Fruit fly (Drosophila melanogaster): ENCODE results near the gene Mondo.

The Mondo gene

DNA sequence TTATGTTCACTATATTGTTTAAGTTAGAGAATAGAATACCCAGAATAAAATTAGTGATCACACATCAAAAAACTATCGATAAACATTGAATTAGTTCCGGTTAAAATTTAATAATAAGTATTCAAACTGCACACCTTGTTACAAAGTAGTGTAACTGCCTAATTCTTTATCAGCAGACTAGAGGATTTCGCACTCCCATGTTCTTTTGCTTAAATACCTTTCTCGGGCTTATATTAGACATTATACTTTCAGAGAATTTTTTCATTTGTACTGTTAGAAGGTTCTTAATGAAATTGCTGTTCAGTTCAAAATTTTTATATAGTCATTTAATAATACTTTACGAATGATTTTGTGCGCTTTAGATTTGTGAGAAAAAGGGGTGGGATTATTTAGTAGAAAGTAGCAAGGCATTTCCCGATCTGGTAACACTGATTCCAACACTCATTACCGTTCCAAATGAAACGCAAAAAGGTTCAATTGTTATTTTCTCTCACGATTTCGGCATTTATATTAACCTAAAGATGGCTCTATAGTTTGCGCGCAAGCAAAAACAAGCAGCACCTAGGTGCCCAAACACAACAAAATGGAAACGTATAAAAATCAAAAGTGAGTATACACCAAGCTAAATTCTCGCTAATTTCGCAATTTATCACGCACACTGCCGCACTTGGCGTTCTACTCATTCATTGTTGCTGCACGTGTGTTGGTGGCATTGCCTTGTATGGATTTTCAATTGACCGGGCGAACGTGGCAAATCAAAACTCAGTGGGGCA lies 763 bp upstream of the Mondo start, which contains the start of gene crc:
Gene crc, plus strand, starts transcription at position 440 of the 773 bp plus-strand sequence.
- TF ChIP-seq Sin3A (optimal IDR thresholded peaks at IDR 0.05): no peak
- TF ChIP-seq Myc (optimal IDR thresholded peaks at IDR 0.05): no peak
- TF ChIP-seq insv (optimal IDR thresholded peaks at IDR 0.05): no peak
- TF ChIP-seq ttk (optimal IDR thresholded peaks at IDR 0.05): no peak
- no peak for TF ChIP-seq h (optimal IDR thresholded peaks at IDR 0.05)
- no peak for TF ChIP-seq psq (optimal IDR thresholded peaks at IDR 0.05)

DNA sequence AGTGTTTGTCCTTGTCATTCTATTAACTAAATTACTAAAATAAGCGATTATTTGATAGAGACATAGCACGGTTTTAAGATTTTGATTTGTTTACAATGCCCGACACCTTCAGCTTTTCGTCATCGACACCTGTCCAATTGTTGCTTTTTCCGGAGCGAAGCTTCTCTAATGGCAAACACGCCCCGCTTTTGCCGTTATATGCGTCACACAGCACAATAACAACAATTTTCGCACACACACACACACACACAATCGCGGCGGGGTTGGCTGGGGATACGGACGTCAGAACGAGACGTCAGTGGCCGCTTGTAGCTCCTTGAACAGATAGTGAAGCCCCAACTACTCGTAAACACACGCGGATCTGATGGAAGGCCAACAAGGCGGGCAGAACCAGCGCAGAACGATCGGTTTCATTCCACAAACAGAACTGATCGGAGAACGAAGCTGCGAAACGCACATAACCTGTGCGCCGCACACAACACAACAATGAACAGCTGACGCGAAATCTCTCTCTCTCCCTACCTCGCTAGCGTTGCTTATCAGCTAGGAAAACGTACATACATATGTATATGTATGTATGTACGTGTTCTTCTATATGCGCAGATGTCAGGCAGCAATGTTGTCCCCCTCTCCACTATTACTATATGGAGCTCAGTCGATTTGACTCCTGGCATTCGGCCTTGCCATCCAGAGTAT lies 644 bp downstream of the Mondo start:
- TF ChIP-seq Myc (optimal IDR thresholded peaks at IDR 0.05) (no peak), h (optimal IDR thresholded peaks at IDR 0.05) (peak; percentile 42), insv (optimal IDR thresholded peaks at IDR 0.05) (peak; percentile 47)

DNA sequence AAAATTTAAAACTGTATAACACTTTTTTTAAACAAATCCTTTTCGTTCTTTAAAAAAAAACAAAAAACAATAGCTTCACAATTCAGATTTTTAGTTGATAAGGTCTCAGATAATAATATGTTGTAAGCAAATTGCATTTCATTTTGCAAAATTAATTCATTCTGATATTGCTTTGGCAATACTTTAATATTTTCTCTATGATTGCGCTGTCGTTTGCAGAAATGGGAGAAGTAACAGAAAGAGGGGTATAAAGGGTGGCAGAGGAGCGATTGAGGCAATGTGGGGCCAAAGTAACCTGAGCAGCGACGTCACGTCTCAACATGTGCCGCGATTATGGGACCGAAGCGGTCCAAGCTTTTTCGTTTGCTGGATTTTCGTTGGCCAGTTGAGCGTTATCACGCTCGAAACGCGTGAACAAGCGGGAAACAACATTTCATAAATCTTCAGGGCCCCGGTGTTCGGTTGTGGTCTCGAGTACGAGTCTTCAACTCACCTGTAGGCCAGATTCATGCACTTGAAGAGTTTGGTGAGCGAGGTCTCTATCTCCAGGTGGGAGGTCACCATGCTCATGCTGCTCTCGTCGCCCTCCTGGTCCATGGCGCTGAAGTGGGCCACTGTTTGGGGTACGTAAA lies 1.9 kb downstream of the Mondo start:
- TF ChIP-seq ttk (optimal IDR thresholded peaks at IDR 0.05) (no peak), insv (optimal IDR thresholded peaks at IDR 0.05) (no peak), Myc (optimal IDR thresholded peaks at IDR 0.05) (no peak), Sin3A (optimal IDR thresholded peaks at IDR 0.05) (no peak), h (optimal IDR thresholded peaks at IDR 0.05) (no peak), psq (optimal IDR thresholded peaks at IDR 0.05) (no peak)

DNA sequence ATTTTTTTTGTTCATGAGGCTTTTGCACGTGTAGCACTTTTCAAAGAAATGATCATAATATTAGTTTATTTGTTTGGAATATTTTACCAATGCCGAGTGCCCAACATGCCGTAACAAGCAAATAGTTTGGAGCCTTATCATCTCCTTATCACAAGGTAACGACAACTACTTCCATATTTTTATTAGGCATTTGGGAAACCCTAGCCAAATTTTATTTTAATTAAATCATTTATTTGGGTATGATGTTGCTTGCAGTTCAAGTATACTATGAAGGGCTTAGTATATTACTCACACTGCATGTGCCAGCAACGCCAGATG lies 5.4 kb downstream of the Mondo start:
- TF ChIP-seq insv (optimal IDR thresholded peaks at IDR 0.05) (no peak), ttk (optimal IDR thresholded peaks at IDR 0.05) (no peak), Myc (optimal IDR thresholded peaks at IDR 0.05) (no peak), h (optimal IDR thresholded peaks at IDR 0.05) (no peak), psq (optimal IDR thresholded peaks at IDR 0.05) (no peak), Sin3A (optimal IDR thresholded peaks at IDR 0.05) (no peak)

DNA sequence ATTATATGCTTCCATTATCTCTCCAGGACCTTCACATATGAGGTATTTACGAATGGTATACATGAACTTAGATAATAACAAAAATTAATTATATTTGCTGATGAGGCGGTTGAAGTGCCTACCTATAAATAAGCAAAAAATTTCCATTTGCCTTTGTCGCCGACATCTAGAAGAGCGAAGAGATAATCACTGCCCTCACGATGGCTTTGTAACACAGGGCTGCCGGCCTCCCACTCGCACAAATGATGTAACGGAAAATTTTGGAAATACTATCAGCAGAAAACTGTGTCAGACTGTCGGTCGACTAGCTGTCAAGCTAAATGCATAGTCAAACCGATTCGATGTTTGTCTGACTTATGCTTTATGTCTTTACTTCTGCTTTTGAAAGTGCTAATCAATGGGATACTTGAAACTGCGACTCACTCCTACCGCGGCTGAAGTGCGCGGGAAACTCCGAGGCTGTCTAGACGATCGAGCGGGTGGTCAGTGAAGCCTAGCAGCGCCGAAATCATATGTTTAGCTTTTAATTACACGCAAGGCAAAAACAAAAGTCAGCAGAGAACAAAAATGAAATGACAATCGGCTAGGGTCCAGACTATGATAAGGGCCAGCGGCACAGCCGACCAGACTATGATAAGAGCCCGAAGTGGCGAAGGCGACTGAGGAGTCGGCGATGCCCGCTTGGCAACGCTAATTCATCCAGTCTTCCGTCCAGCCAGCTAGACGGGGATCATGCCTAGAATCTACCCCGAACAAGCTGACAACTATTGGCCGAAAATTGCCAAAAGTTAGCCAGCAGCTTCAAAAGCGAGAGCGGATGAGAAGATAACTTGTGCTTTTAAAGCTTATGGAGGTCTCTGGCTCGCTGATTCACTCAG lies 6.0 kb downstream of the Mondo start:
- TF ChIP-seq h (optimal IDR thresholded peaks at IDR 0.05) (no peak), Sin3A (optimal IDR thresholded peaks at IDR 0.05) (no peak), Myc (optimal IDR thresholded peaks at IDR 0.05) (no peak), psq (optimal IDR thresholded peaks at IDR 0.05) (no peak), ttk (optimal IDR thresholded peaks at IDR 0.05) (no peak), insv (optimal IDR thresholded peaks at IDR 0.05) (no peak)

DNA sequence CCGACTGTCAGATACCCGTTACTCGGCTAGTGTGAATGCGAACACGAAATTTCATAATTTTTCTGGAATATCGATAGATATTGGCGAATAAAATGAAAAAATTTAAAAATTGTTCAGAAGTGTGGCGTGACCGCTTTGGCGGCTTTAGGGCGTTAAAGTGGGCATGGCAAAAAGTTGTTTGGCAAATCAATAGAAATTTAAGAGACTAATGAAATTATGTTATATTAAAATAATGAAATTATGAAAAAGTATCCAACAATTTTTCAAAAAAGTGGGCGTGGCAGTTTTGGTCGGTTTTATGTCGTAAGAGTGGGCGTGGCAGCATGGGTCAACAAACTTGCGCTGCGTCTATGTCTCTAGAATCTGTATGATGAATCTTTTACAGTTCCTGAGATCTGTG lies 7.8 kb downstream of the Mondo start:
- TF ChIP-seq Sin3A (optimal IDR thresholded peaks at IDR 0.05): no peak
- TF ChIP-seq insv (optimal IDR thresholded peaks at IDR 0.05): no peak
- TF ChIP-seq Myc (optimal IDR thresholded peaks at IDR 0.05): no peak

DNA sequence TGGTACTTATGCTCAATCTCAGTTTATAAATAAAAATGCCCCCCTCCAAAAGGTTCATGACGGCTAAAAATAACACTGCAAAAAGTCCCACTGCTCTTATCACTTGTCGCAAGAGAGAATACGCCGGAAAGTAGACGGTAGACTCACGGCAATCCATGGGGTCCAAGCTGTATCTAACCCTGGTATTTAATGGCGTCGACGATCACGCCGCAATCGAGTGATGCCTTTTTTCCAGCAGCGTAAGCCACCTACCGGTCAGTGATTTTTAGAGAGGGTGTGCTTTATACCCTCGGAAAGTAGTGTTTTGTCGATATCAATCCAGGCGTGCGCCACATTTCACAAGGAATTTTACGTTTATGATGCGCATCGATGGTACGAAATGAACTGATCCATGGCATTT lies 10.3 kb downstream of the Mondo start:
- TF ChIP-seq ttk (optimal IDR thresholded peaks at IDR 0.05) (no peak), insv (optimal IDR thresholded peaks at IDR 0.05) (no peak), psq (optimal IDR thresholded peaks at IDR 0.05) (no peak), Myc (optimal IDR thresholded peaks at IDR 0.05) (no peak), h (optimal IDR thresholded peaks at IDR 0.05) (no peak), Sin3A (optimal IDR thresholded peaks at IDR 0.05) (no peak)

DNA sequence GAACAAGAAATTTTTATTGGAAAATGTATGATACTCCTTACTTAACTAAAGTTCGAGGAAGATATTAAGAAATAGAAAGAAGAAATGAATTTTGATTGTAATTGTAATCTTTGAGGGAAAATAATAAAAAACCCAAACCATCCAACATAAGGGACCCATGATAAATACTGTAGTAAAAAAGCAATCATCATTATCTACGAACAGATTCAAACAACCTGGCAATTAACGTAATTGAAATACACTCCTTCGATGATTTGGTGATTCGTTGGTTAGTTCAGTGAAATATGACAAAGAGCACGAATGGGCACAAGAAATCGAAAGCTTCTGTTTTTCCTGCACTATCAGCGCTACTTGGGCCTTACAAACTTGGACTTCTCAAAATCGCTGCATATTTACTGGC lies 19.4 kb downstream of the Mondo start, which contains the start of gene Gr39a:
Gene Gr39a, plus strand, starts transcription at position 301 of the 400 bp plus-strand sequence.
- no peak for TF ChIP-seq h (optimal IDR thresholded peaks at IDR 0.05)
- TF ChIP-seq Myc (optimal IDR thresholded peaks at IDR 0.05): no peak
- TF ChIP-seq Sin3A (optimal IDR thresholded peaks at IDR 0.05): no peak

DNA sequence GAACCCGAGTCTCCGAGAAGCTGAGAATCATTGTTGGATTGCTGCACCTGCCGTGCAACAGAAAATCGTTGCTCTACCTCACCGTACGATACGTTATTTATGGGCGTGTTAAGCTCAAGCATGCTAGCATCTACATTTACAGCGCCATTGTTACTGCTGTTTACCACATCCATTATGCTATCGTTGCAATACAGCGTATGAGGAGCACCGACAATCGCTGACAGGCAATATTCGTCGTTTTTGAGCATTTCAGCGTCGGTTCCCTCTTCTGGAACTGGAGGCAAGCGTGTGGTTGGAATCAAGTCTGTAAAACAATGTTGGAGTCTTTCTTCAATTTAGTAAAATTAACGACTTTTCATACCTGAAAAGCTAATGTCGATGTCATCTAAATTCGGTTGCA lies 20.7 kb downstream of the Mondo start:
- TF ChIP-seq insv (optimal IDR thresholded peaks at IDR 0.05): no peak
- no peak for TF ChIP-seq ttk (optimal IDR thresholded peaks at IDR 0.05)
- no peak for TF ChIP-seq Myc (optimal IDR thresholded peaks at IDR 0.05)
- TF ChIP-seq Sin3A (optimal IDR thresholded peaks at IDR 0.05): no peak
- no peak for TF ChIP-seq h (optimal IDR thresholded peaks at IDR 0.05)
- TF ChIP-seq psq (optimal IDR thresholded peaks at IDR 0.05): no peak

DNA sequence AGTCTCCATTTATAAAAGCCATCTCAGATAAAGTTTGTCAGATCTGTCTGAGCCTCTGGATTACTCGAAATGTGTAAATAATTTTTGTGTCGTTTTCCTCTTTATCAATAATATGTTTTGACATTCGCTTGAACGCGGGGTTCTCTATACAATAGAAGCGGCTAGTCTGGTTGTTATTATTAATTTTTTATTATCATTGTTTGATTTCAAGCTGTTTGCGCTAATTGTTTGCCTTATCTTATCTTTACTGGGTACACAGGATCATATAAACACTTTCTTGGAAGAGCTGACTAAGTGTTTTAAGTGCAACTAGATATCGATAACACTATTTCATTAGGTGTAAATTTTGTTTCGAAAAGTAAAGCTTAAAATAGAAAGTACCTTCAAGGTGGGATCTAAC lies 41.7 kb downstream of the Mondo start:
- TF ChIP-seq Myc (optimal IDR thresholded peaks at IDR 0.05): no peak
- TF ChIP-seq insv (optimal IDR thresholded peaks at IDR 0.05): no peak
- TF ChIP-seq h (optimal IDR thresholded peaks at IDR 0.05): no peak
- TF ChIP-seq Sin3A (optimal IDR thresholded peaks at IDR 0.05): no peak
- TF ChIP-seq psq (optimal IDR thresholded peaks at IDR 0.05): no peak
- TF ChIP-seq ttk (optimal IDR thresholded peaks at IDR 0.05): no peak

DNA sequence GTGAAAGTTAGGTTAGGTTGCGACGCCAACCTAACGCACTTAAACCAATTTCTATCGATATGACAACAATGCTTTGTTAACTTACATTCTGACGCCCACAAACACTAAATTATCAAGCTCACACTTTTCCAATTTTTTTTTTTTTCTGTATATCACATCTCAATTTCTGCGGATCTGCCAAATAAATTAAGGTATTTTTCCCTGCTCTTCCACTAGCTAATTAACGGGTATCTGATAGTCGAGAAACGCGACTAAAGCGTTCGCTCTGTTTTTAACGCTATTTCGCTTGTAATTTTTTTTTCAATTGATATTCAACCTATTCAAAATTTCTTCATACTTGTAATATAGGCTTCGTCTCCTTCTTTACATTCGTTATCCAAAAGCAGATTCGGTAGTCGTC lies 43.6 kb downstream of the Mondo start:
- TF ChIP-seq ttk (optimal IDR thresholded peaks at IDR 0.05) (no peak), Myc (optimal IDR thresholded peaks at IDR 0.05) (no peak), insv (optimal IDR thresholded peaks at IDR 0.05) (no peak), psq (optimal IDR thresholded peaks at IDR 0.05) (no peak), h (optimal IDR thresholded peaks at IDR 0.05) (no peak), Sin3A (optimal IDR thresholded peaks at IDR 0.05) (no peak)

Measured in Kc167 (cell line).